Worm (Caenorhabditis elegans) whole organism, L3 larva: ENCODE results near the gene C08E3.1.
"Not testable (repeated sequence)": the region's sequence is repeated elsewhere in the genome, so short reads cannot be mapped to it uniquely, and the experiment has no call there.

Experiments used
- ZK546.5 ChIP-seq: sonication (generic microtip); optimal IDR thresholded peaks from 2 replicates; lab custom pipeline; 2017; ENCODE audit warnings: missing biosample characterization, missing genetic modification characterization
- ama-1 ChIP-seq: fragments of 150-350 bp; optimal IDR thresholded peaks from 2 replicates; lab custom pipeline; 2018
- ceh-82 ChIP-seq: fragments of 150-350 bp; optimal IDR thresholded peaks from 2 replicates; lab custom pipeline; 2014; ENCODE audit warnings: missing biosample characterization, missing genetic modification characterization
- ceh-9 ChIP-seq: sonication (generic microtip); optimal IDR thresholded peaks from 2 replicates; lab custom pipeline; 2018; ENCODE audit warnings: missing biosample characterization, missing genetic modification characterization
- daf-12 ChIP-seq: fragments of 150-350 bp; optimal IDR thresholded peaks from 2 replicates; lab custom pipeline; 2014; ENCODE audit warnings: missing biosample characterization, missing genetic modification reagents, missing genetic modification characterization
- egl-27 ChIP-seq: sonication (generic microtip); optimal IDR thresholded peaks from 4 replicates; lab custom pipeline; 2017; ENCODE audit warnings: missing biosample characterization, missing genetic modification reagents, missing genetic modification characterization
- egl-5 ChIP-seq: fragments of 150-350 bp; optimal IDR thresholded peaks from 2 replicates; lab custom pipeline; 2017; ENCODE audit warnings: missing biosample characterization, missing genetic modification reagents, missing genetic modification characterization, inconsistent platforms
- elt-2 ChIP-seq: sonication (generic microtip); optimal IDR thresholded peaks from 2 replicates; lab custom pipeline; 2016; ENCODE audit warnings: missing genetic modification reagents, mild to moderate bottlenecking, missing genetic modification characterization, missing compliant biosample characterization
- elt-3 ChIP-seq, 3 experiments: fragments of 150-350 bp in 1 of 3; sonication (generic microtip) in 2 of 3; optimal IDR thresholded peaks; 2 replicates in 2 of 3; 4 replicates in 1 of 3; lab custom pipeline; 2014 to 2017; ENCODE audit warnings: missing biosample characterization in 3 of 3, missing genetic modification characterization in 3 of 3
- eor-1 ChIP-seq, 2 experiments: fragments of 150-350 bp; optimal IDR thresholded peaks; 2 replicates each; lab custom pipeline; 2014 to 2018; ENCODE audit warnings: missing biosample characterization in 2 of 2, missing genetic modification characterization in 2 of 2
- fkh-10 ChIP-seq: sonication (generic microtip); optimal IDR thresholded peaks from 2 replicates; lab custom pipeline; 2017; ENCODE audit warnings: missing biosample characterization, missing genetic modification reagents, missing genetic modification characterization
- fkh-2 ChIP-seq: fragments of 150-350 bp; optimal IDR thresholded peaks from 2 replicates; lab custom pipeline; 2014; ENCODE audit warnings: missing biosample characterization, missing genetic modification reagents, missing genetic modification characterization
- fos-1 ChIP-seq: fragments of 150-350 bp; optimal IDR thresholded peaks from 2 replicates; lab custom pipeline; 2014; ENCODE audit warnings: missing biosample characterization, missing genetic modification characterization
- hmg-11 ChIP-seq: sonication (generic microtip); optimal IDR thresholded peaks from 2 replicates; lab custom pipeline; 2016; ENCODE audit warnings: missing genetic modification characterization, missing compliant biosample characterization
- lin-15B ChIP-seq: fragments of 150-350 bp; optimal IDR thresholded peaks from 2 replicates; lab custom pipeline; 2014; ENCODE audit warnings: missing biosample characterization, missing genetic modification characterization
- lin-39 ChIP-seq: fragments of 150-350 bp; optimal IDR thresholded peaks from 2 replicates; lab custom pipeline; 2018; ENCODE audit warnings: missing biosample characterization, missing genetic modification reagents, missing genetic modification characterization
- mdl-1 ChIP-seq: fragments of 150-350 bp; optimal IDR thresholded peaks from 2 replicates; lab custom pipeline; 2014; ENCODE audit warnings: missing biosample characterization, missing genetic modification characterization
- nfya-1 ChIP-seq: sonication (generic microtip); optimal IDR thresholded peaks from 2 replicates; lab custom pipeline; 2017; ENCODE audit warnings: missing genetic modification characterization, mild to moderate bottlenecking, missing compliant biosample characterization, antibody characterized with exemption, moderate library complexity; ENCODE audit not compliant: insufficient read depth
- pqm-1 ChIP-seq: fragments of 150-350 bp; optimal IDR thresholded peaks from 2 replicates; lab custom pipeline; 2017; ENCODE audit warnings: missing biosample characterization, missing genetic modification characterization, inconsistent platforms
- sea-2 ChIP-seq: fragments of 150-350 bp; sonication (generic microtip); optimal IDR thresholded peaks from 4 replicates; lab custom pipeline; 2014; ENCODE audit warnings: missing biosample characterization, missing genetic modification reagents, missing genetic modification characterization
- skn-1 ChIP-seq: fragments of 150-350 bp; optimal IDR thresholded peaks from 2 replicates; lab custom pipeline; 2014; ENCODE audit warnings: missing biosample characterization, missing genetic modification characterization
- snpc-4 ChIP-seq: fragments of 150-350 bp; optimal IDR thresholded peaks from 2 replicates; lab custom pipeline; 2014; ENCODE audit warnings: missing biosample characterization, missing genetic modification characterization
- tbx-2 ChIP-seq: sonication (generic microtip); optimal IDR thresholded peaks from 2 replicates; lab custom pipeline; 2016; ENCODE audit warnings: mild to moderate bottlenecking, missing genetic modification characterization, missing compliant biosample characterization
- unc-39 ChIP-seq: sonication (generic microtip); optimal IDR thresholded peaks from 4 replicates; lab custom pipeline; 2017; ENCODE audit warnings: missing biosample characterization, missing genetic modification characterization
- unc-62 ChIP-seq: fragments of 150-350 bp; sonication (generic microtip); optimal IDR thresholded peaks from 4 replicates; lab custom pipeline; 2014; ENCODE audit warnings: missing biosample characterization, missing genetic modification reagents, missing genetic modification characterization
- ztf-11 ChIP-seq: fragments of 150-350 bp; optimal IDR thresholded peaks from 2 replicates; lab custom pipeline; 2014; ENCODE audit warnings: missing biosample characterization, missing genetic modification characterization

The C08E3.1 gene

DNA sequence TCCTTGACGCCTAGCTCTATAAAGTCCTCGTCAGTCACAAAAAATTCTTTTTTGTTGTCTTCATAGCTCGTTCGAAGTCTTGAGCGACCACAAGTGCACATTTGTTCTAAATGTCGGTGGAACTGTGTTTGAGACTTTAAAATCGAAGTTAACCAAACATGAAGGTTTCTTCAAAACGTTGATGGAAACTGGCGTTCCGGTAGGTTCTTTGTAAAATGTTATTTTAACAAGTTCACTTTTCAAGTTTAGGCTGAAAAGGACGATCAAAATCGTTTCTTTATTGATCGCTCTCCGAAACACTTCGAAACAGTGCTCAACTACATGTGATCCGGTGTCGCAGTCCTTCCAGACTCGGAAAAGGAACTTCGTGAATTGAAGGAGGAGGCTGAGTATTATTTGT is 9.0 kb upstream of the C08E3.1 start, which contains the start of gene fbxa-160:
fbxa-160 (minus strand) TSS at position 101 of the 400 bp plus-strand sequence.
- no peak for TF ChIP-seq fkh-10 (GFP tag; lab: Kevin White, UChicago)
- no peak for TF ChIP-seq ceh-9 (tag; lab: Kevin White, UChicago)
- TF ChIP-seq mdl-1: no peak

DNA sequence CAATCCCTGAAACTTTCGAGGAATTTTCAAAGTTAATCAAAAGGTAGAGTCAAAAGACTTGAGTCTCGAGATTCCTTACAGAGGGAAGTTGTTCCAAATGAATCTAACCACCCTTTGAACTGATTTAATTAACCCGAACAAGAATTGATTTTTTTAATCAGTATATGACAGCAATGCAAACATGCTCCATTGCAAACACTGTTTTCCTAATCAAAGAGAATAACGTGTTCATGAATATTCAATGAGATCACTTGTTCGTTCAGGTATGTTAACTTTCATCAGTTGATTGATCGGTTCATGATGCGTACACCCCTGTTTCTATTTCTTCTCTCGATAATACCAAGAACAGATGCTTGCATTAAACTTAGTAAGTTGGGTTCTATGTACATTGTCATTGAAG is 7.9 kb upstream of the C08E3.1 start, which contains the start of gene C08E3.14:
C08E3.14 (plus strand) TSS at position 301 of the 400 bp plus-strand sequence.
- TF ChIP-seq eor-1 (tag; optimal IDR thresholded peaks at IDR 0.05; lab: Kevin White, UChicago): no peak
- no peak for TF ChIP-seq elt-3 (tag; optimal IDR thresholded peaks at IDR 0.05; lab: Kevin White, UChicago)

- not testable (repeated sequence) for TF ChIP-seq ama-1 (lab: Kevin White, UChicago); ztf-11; eor-1 (tag; optimal IDR thresholded peaks at IDR 0.05; lab: Kevin White, UChicago)
Observed at ce11 chrII:1627783-1628182, 5.8 kb upstream of the C08E3.1 start, which contains the start of gene C08E3.15. C08E3.15 (minus strand) TSS chrII:1627883.

DNA sequence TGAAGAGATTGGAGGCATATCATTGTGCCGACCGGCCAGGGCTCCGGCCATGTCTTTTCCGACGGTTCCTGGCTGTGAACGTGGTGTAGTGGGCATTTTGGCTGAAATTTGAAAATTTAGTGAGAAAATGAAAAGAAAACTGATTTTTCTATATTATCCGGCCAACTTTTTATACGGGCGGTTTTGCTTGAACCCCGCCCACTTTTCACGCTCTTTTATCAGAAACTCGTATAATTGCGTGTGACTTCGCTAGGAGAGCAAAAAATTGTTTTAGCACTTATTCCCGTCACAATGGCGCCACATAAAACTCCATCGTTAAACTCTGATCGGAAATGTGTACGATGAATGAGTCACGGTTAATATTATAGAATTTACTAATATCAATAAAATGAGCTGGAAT is 1.4 kb upstream of the C08E3.1 start, which contains the start of gene C08E3.13:
C08E3.13 (minus strand) TSS at position 101 of the 400 bp plus-strand sequence.
- not testable (repeated sequence) for TF ChIP-seq ceh-9 (tag; lab: Kevin White, UChicago); fkh-10 (GFP tag; lab: Kevin White, UChicago); tbx-2 (tag; lab: Kevin White, UChicago)

DNA sequence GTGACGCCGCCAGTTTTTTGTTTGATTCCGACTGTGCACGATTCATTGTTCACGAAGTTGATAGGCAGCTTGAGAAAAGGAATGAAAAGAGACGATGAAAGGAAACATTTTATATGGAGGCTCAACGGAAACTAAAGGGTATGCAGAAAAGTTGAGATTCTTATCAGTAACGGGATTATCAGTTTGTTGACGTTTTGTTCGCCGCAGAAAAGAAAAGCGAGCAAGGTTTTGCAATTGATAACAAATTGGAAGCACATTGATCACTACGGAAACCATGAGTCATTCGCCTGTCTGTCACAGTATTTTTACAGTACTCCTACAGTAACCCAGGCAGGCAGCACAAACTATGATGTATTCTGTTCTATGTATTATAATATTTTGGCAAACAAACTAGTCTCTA is 2.4 kb downstream of the C08E3.1 start:
- TF ChIP-seq lin-15B (tag; lab: Kevin White, UChicago): no peak
- no peak for TF ChIP-seq egl-5
- no peak for TF ChIP-seq tbx-2 (tag; lab: Kevin White, UChicago)
- peak; percentile 70 for TF ChIP-seq elt-2 (tag; lab: Kevin White, UChicago)
- peak; percentile 47 for TF ChIP-seq pqm-1 (tag; lab: Kevin White, UChicago)
- no peak for TF ChIP-seq fkh-2 (tag; lab: Kevin White, UChicago)
- no peak for TF ChIP-seq ZK546.5 (tag; lab: Kevin White, UChicago)
- TF ChIP-seq egl-27 (tag; lab: Kevin White, UChicago): no peak
- TF ChIP-seq ceh-9 (tag; lab: Kevin White, UChicago): no peak
- no peak for TF ChIP-seq hmg-11 (tag; lab: Kevin White, UChicago)
- no peak for TF ChIP-seq ceh-82
- TF ChIP-seq unc-39 (tag; lab: Kevin White, UChicago): no peak
- no peak for TF ChIP-seq ztf-11

DNA sequence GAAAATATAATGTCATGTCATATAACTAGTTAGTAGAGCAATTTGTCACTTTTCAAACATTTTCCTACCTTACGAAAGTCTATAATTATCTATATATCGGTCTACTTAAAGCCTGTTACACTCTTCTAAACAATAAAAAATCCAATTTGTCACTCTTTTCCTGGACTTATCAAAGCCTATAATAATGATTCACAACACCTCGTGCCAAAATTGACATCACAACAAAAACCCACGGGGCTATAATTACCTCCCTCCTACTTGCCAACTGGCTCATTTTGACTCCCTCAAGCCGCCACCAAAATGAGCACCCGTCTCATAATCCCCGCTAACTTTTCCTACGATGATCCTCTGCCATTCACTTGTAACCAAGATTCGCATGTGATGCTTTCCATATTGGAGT is 2.8 kb downstream of the C08E3.1 start, which contains the start of gene srg-20:
srg-20 (plus strand) TSS at position 301 of the 400 bp plus-strand sequence.
- TF ChIP-seq nfya-1, lin-15B, snpc-4 (tag; lab: Kevin White, UChicago): not testable (repeated sequence)

ce11 chrII:1640496-1640895 is 6.9 kb downstream of the C08E3.1 start, which contains the start of gene srh-72:
srh-72 (minus strand) TSS chrII:1640596.
- no peak for TF ChIP-seq fkh-10 (GFP tag; lab: Kevin White, UChicago)

DNA sequence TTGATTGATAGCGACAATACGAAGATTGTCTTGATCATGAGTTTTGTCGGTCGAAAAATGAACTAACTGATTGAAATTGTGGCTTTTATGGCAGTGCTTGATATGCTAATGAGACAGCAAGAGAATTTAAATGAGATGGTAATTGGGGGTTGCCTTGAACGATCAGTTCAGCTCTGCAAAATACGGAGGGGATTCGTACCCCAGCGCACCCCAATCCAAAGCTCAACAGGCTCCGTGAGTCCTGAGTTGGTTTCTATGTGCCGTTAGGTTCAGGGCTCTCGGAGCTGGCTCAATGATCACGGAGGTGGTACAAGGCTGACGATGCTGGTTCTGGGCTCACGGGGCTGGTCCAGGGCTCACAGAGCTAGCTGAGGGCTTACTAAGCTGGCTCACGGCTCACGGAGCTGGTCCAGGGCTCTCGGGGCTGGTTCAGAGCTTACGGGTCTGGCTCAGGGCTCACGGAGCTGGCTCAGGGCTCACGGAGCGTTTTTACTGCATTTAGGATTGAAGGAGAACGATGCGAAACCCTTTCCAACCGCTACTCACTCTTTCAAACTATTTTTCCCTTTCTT is 11.3 kb downstream of the C08E3.1 start, which contains the start of gene ZC204.6:
ZC204.6 (minus strand) TSS at position 51 of the 572 bp plus-strand sequence.
- TF ChIP-seq fos-1 (tag; lab: Kevin White, UChicago): no peak
- no peak for TF ChIP-seq lin-39
- TF ChIP-seq unc-62 (GFP tag; lab: Kevin White, UChicago): no peak
- TF ChIP-seq sea-2 (GFP tag; lab: Kevin White, UChicago): no peak
- no peak for TF ChIP-seq skn-1 (tag; lab: Kevin White, UChicago)
- TF ChIP-seq egl-5: no peak
- no peak for TF ChIP-seq daf-12 (tag; lab: Kevin White, UChicago)
